Fruit fly (Drosophila melanogaster): ENCODE data around the gene Syx7.
A peak's percentile ranks its signal among the peaks of the same experiment; 100 is the strongest.

Syx7 gene

dm6 chr3L:21479636-21480035 lies 34.0 kb downstream of the Syx7 start (continued):
- TF ChIP-seq Abd-B (GFP tag; optimal IDR thresholded peaks at IDR 0.05) (no peak), Pdp1 (GFP tag; optimal IDR thresholded peaks at IDR 0.05) (peak in 1 of 2 experiments; percentile 8), bigmax (GFP tag; optimal IDR thresholded peaks at IDR 0.05) (no peak), Deaf1 (tag; optimal IDR thresholded peaks at IDR 0.05) (peak; percentile 49), esg (GFP tag; conservative IDR thresholded peaks at IDR 0.05) (no peak), ttk (GFP tag; IDR thresholded peaks at IDR 0.05) (peak; percentile 67), dati (GFP tag; IDR thresholded peaks at IDR 0.05) (peak; percentile 44; the same call in 1 of the 2 replicates), Hr51 (GFP tag; optimal IDR thresholded peaks at IDR 0.05) (no peak), org-1 (GFP tag; optimal IDR thresholded peaks at IDR 0.05) (no peak), Hr3 (GFP tag; optimal IDR thresholded peaks at IDR 0.05) (no peak), Ravus (GFP tag; IDR thresholded peaks at IDR 0.05) (no peak), Ets97D (GFP tag; optimal IDR thresholded peaks at IDR 0.05) (peak; percentile 97), kay (GFP tag; optimal IDR thresholded peaks at IDR 0.05) (no peak), CG32532 (GFP tag; IDR thresholded peaks at IDR 0.05) (0 out of 2 replicates have a peak, but pooled peaks have one; percentile 14), chif (GFP tag; optimal IDR thresholded peaks at IDR 0.05) (no peak), CG14667 (GFP tag; IDR thresholded peaks at IDR 0.05) (no peak), CG1603 (tag; optimal IDR thresholded peaks at IDR 0.05) (peak; percentile 63), CG12942 (GFP tag; optimal IDR thresholded peaks at IDR 0.05) (no peak), CG17361 (GFP tag; IDR thresholded peaks at IDR 0.05) (no peak), CG10654 (GFP tag; optimal IDR thresholded peaks at IDR 0.05) (no peak), chn (GFP tag; optimal IDR thresholded peaks at IDR 0.05) (no peak), D (optimal IDR thresholded peaks at IDR 0.05) (peak; percentile 83), D (GFP tag; optimal IDR thresholded peaks at IDR 0.05) (peak; percentile 40), NK7.1 (GFP tag; optimal IDR thresholded peaks at IDR 0.05) (no peak), pzg (GFP tag; optimal IDR thresholded peaks at IDR 0.05) (no peak), oc (tag; optimal IDR thresholded peaks at IDR 0.05) (peak; percentile 55), dmrt11E (tag; optimal IDR thresholded peaks at IDR 0.05) (no peak), sr (GFP tag; IDR thresholded peaks at IDR 0.05) (peak; percentile 71), nau (GFP tag; optimal IDR thresholded peaks at IDR 0.05) (no peak), CG6683 (GFP tag; optimal IDR thresholded peaks at IDR 0.05) (no peak), CG10431 (GFP tag; optimal IDR thresholded peaks at IDR 0.05) (peak; percentile 73), aop (GFP tag; IDR thresholded peaks at IDR 0.05) (peak; percentile 67), Nf-YA (GFP tag; IDR thresholded peaks at IDR 0.05) (peak; percentile 86), Mad (GFP tag; optimal IDR thresholded peaks at IDR 0.05) (no peak), CG4404 (GFP tag; IDR thresholded peaks at IDR 0.05) (no peak), grn (GFP tag; optimal IDR thresholded peaks at IDR 0.05) (peak; percentile 13), CG30020 (tag; optimal IDR thresholded peaks at IDR 0.05) (no peak), CG3838 (GFP tag; optimal IDR thresholded peaks at IDR 0.05) (no peak), CG12071 (GFP tag; optimal IDR thresholded peaks at IDR 0.05) (peak; percentile 76), CG3847 (GFP tag; IDR thresholded peaks at IDR 0.05) (no peak), YL-1 (GFP tag; optimal IDR thresholded peaks at IDR 0.05) (peak; percentile 5), CG10321 (GFP tag; IDR thresholded peaks at IDR 0.05) (peak; percentile 92), Bgb (GFP tag; IDR thresholded peaks at IDR 0.05; ENCODE audit: partially characterized antibody) (no peak), sens-2 (GFP tag; IDR thresholded peaks at IDR 0.05) (no peak), CG4707 (GFP tag; optimal IDR thresholded peaks at IDR 0.05) (peak; percentile 68), sna (GFP tag; IDR thresholded peaks at IDR 0.05; ENCODE audit: partially characterized antibody) (no peak), CG6813 (GFP tag; optimal IDR thresholded peaks at IDR 0.05) (peak; percentile 63), lmd (GFP tag; IDR thresholded peaks at IDR 0.05) (no peak), CG11696 (GFP tag; IDR thresholded peaks at IDR 0.05) (no peak), CG6765 (GFP tag; optimal IDR thresholded peaks at IDR 0.05) (peak; percentile 11), stc (GFP tag; IDR thresholded peaks at IDR 0.05) (peak; percentile 13; the same call in 1 of the 2 replicates), CG6689 (GFP tag; IDR thresholded peaks at IDR 0.05) (no peak)
